Fruit fly (Drosophila melanogaster) whole organism, embryonic: ENCODE measurements around the gene CG11178.

Source experiments
- Bgb ChIP-seq: fragments of 200-800 bp; sonication (Bioruptor generic); IDR thresholded peaks from 2 replicates; pipeline ENCODE4 v1.3.6; 2022; ENCODE audit warnings: missing biosample characterization, missing genetic modification characterization; ENCODE audit not compliant: partially characterized antibody
- Blimp-1 ChIP-seq: fragments of 200-800 bp; sonication (Bioruptor generic); optimal IDR thresholded peaks from 3 replicates; lab custom pipeline; 2018; ENCODE audit warnings: missing biosample characterization, missing genetic modification characterization, mild to moderate bottlenecking, moderate library complexity, missing genetic modification reagents
- Bteb2 ChIP-seq: fragments of 200-800 bp; sonication (Bioruptor generic); optimal IDR thresholded peaks from 2 replicates; lab custom pipeline; 2016; ENCODE audit warnings: missing biosample characterization, missing genetic modification characterization
- CG10267 ChIP-seq: fragments of 200-800 bp; sonication (Bioruptor generic); optimal IDR thresholded peaks from 2 replicates; lab custom pipeline; 2018; ENCODE audit warnings: missing biosample characterization, mild to moderate bottlenecking, missing genetic modification characterization, moderate library complexity
- CG10274 ChIP-seq: fragments of 200-800 bp; sonication (Bioruptor generic); optimal IDR thresholded peaks from 3 replicates; lab custom pipeline; 2017; ENCODE audit warnings: missing biosample characterization, mild to moderate bottlenecking, missing genetic modification characterization
- CG10431 ChIP-seq: fragments of 200-800 bp; sonication (Bioruptor generic); optimal IDR thresholded peaks from 3 replicates; lab custom pipeline; 2018; ENCODE audit warnings: missing biosample characterization, mild to moderate bottlenecking, missing genetic modification characterization
- CG1603 ChIP-seq: fragments of 200-800 bp; sonication (Bioruptor generic); optimal IDR thresholded peaks from 2 replicates; lab custom pipeline; 2019; ENCODE audit warnings: missing biosample characterization, mild to moderate bottlenecking, missing genetic modification characterization, moderate library complexity
- CG1647 ChIP-seq: fragments of 200-800 bp; sonication (Bioruptor generic); optimal IDR thresholded peaks from 3 replicates; lab custom pipeline; 2016; ENCODE audit warnings: missing biosample characterization, missing genetic modification characterization
- CG18764 ChIP-seq: fragments of 200-800 bp; sonication (Bioruptor generic); optimal IDR thresholded peaks from 3 replicates; lab custom pipeline; 2016; ENCODE audit warnings: missing biosample characterization, missing genetic modification characterization
- CG30403 ChIP-seq: fragments of 200-800 bp; sonication (Bioruptor generic); optimal IDR thresholded peaks from 3 replicates; lab custom pipeline; 2016; ENCODE audit warnings: missing biosample characterization, missing genetic modification characterization
- CG30431 ChIP-seq: fragments of 200-800 bp; sonication (Bioruptor generic); optimal IDR thresholded peaks from 2 replicates; lab custom pipeline; 2017; ENCODE audit warnings: missing biosample characterization, missing genetic modification characterization
- CG4328 ChIP-seq: fragments of 200-800 bp; sonication (Bioruptor generic); optimal IDR thresholded peaks from 3 replicates; lab custom pipeline; 2017; ENCODE audit warnings: missing biosample characterization, missing genetic modification reagents, missing genetic modification characterization
- CG6272 ChIP-seq: fragments of 200-800 bp; sonication (Bioruptor generic); IDR thresholded peaks from 2 replicates; pipeline ENCODE4 v1.3.6; 2022; ENCODE audit warnings: missing biosample characterization, missing genetic modification characterization
- CG7928 ChIP-seq: fragments of 200-800 bp; sonication (Bioruptor generic); optimal IDR thresholded peaks from 2 replicates; lab custom pipeline; 2017; ENCODE audit warnings: missing biosample characterization, mild to moderate bottlenecking, missing genetic modification characterization
- CG8281 ChIP-seq: fragments of 200-800 bp; sonication (Bioruptor generic); optimal IDR thresholded peaks from 2 replicates; lab custom pipeline; 2018; ENCODE audit warnings: missing biosample characterization, mild to moderate bottlenecking, missing genetic modification characterization, moderate library complexity
- CG8359 ChIP-seq: fragments of 200-800 bp; sonication (Bioruptor generic); optimal IDR thresholded peaks from 2 replicates; lab custom pipeline; 2017; ENCODE audit warnings: missing biosample characterization, mild to moderate bottlenecking, missing genetic modification characterization, borderline replicate concordance
- CG8478 ChIP-seq: fragments of >200 bp; optimal IDR thresholded peaks from 2 replicates; lab custom pipeline; 2018
- CG8924 ChIP-seq: fragments of 200-800 bp; optimal IDR thresholded peaks from 3 replicates; lab custom pipeline; 2019; ENCODE audit warnings: missing biosample characterization, mild to moderate bottlenecking, missing genetic modification characterization, moderate library complexity
- CG9817 ChIP-seq: fragments of 200-800 bp; sonication (Bioruptor generic); optimal IDR thresholded peaks from 2 replicates; lab custom pipeline; 2018; ENCODE audit warnings: missing biosample characterization, mild to moderate bottlenecking, missing genetic modification characterization, moderate library complexity
- Dad ChIP-seq: fragments of 200-800 bp; sonication (Bioruptor generic); optimal IDR thresholded peaks from 3 replicates; lab custom pipeline; 2016; ENCODE audit warnings: missing biosample characterization, missing genetic modification characterization
- E2f1 ChIP-seq: fragments of 200-800 bp; sonication (Bioruptor generic); IDR thresholded peaks from 2 replicates; pipeline ENCODE4 v1.3.6; 2022; ENCODE audit warnings: missing biosample characterization, missing genetic modification characterization
- E2f2 ChIP-seq: fragments of 200-800 bp; sonication (Bioruptor generic); IDR thresholded peaks from 2 replicates; pipeline ENCODE4 v1.3.6; 2022; ENCODE audit warnings: missing biosample characterization, missing genetic modification characterization
- H2.0 ChIP-seq: fragments of 200-800 bp; sonication (Bioruptor generic); IDR thresholded peaks from 2 replicates; pipeline ENCODE4 v1.3.6; 2022; ENCODE audit warnings: missing biosample characterization, missing genetic modification characterization
- Hr51 ChIP-seq, 2 experiments: fragments of 200-800 bp; sonication (Bioruptor generic); optimal IDR thresholded peaks; 2 replicates in 1 of 2; 3 replicates in 1 of 2; lab custom pipeline; 2016 to 2018; ENCODE audit warnings: missing biosample characterization in 2 of 2, missing genetic modification characterization in 2 of 2, mild to moderate bottlenecking in 1 of 2, moderate library complexity in 1 of 2
- Myb ChIP-seq: fragments of 200-800 bp; sonication (Bioruptor generic); optimal IDR thresholded peaks from 2 replicates; lab custom pipeline; 2016; ENCODE audit warnings: missing biosample characterization, missing genetic modification characterization
- NK7.1 ChIP-seq: fragments of 200-800 bp; sonication (Bioruptor generic); optimal IDR thresholded peaks from 3 replicates; lab custom pipeline; 2016; ENCODE audit warnings: missing biosample characterization, missing genetic modification characterization
- Poxn ChIP-seq: fragments of 200-800 bp; sonication (Bioruptor generic); IDR thresholded peaks from 2 replicates; pipeline ENCODE4 v1.3.6; 2022; ENCODE audit warnings: missing biosample characterization, missing genetic modification characterization
- Sox102F ChIP-seq: fragments of 200-800 bp; sonication (Bioruptor generic); optimal IDR thresholded peaks from 2 replicates; lab custom pipeline; 2018; ENCODE audit warnings: missing biosample characterization, mild to moderate bottlenecking, missing genetic modification characterization, moderate library complexity
- Xbp1 ChIP-seq: fragments of 200-800 bp; sonication (Bioruptor generic); optimal IDR thresholded peaks from 3 replicates; lab custom pipeline; 2016; ENCODE audit warnings: missing biosample characterization, mild to moderate bottlenecking, missing genetic modification characterization
- Xrp1 ChIP-seq: fragments of 200-800 bp; sonication (Bioruptor generic); IDR thresholded peaks from 2 replicates; pipeline ENCODE4 v1.3.6; 2022; ENCODE audit warnings: missing biosample characterization, missing genetic modification characterization
- YL-1 ChIP-seq: fragments of 200-800 bp; sonication (Bioruptor generic); optimal IDR thresholded peaks from 3 replicates; lab custom pipeline; 2017; ENCODE audit warnings: missing biosample characterization, mild to moderate bottlenecking, missing genetic modification characterization
- ab ChIP-seq: fragments of 200-800 bp; sonication (Bioruptor generic); optimal IDR thresholded peaks from 2 replicates; lab custom pipeline; 2016; ENCODE audit warnings: missing biosample characterization, missing genetic modification characterization
- cad ChIP-seq: fragments of >200 bp; optimal IDR thresholded peaks from 2 replicates; lab custom pipeline; 2017; ENCODE audit warnings: missing biosample characterization, missing genetic modification characterization
- dysf ChIP-seq: fragments of 200-800 bp; sonication (Bioruptor generic); IDR thresholded peaks from 3 replicates; pipeline ENCODE4 v1.3.6; 2022; ENCODE audit warnings: missing biosample characterization, missing genetic modification characterization
- emc ChIP-seq: fragments of 200-800 bp; sonication (Bioruptor generic); optimal IDR thresholded peaks from 2 replicates; lab custom pipeline; 2016; ENCODE audit warnings: missing biosample characterization, missing genetic modification characterization
- en ChIP-seq: fragments of 200-800 bp; sonication (Bioruptor generic); optimal IDR thresholded peaks from 2 replicates; lab custom pipeline; 2016; ENCODE audit warnings: missing biosample characterization, missing genetic modification characterization
- hb ChIP-seq: fragments of 200-800 bp; sonication (Bioruptor generic); IDR thresholded peaks from 3 replicates; pipeline ENCODE4 v1.3.6; 2022; ENCODE audit warnings: missing biosample characterization, missing genetic modification characterization; ENCODE audit not compliant: partially characterized antibody
- hkb ChIP-seq, 2 experiments: fragments of 200-800 bp in 1 of 2; fragments of >200 bp in 1 of 2; sonication (Bioruptor generic) in 1 of 2; IDR thresholded peaks in 1 of 2; optimal IDR thresholded peaks in 1 of 2; 2 replicates each; pipeline versions ENCODE4 v1.3.6 to Lab custom; 2017 to 2022; ENCODE audit warnings: missing biosample characterization in 1 of 2, missing genetic modification characterization in 1 of 2
- klu ChIP-seq: fragments of 200-800 bp; sonication (Bioruptor generic); IDR thresholded peaks from 2 replicates; pipeline ENCODE4 v1.3.6; 2022; ENCODE audit warnings: missing biosample characterization, missing genetic modification characterization
- lola ChIP-seq, 3 experiments: fragments of >200 bp in 2 of 3; fragments of 200-800 bp in 1 of 3; sonication (Bioruptor generic) in 1 of 3; optimal IDR thresholded peaks; 2 replicates each; lab custom pipeline; 2017 to 2019; ENCODE audit warnings: missing biosample characterization in 3 of 3, missing genetic modification characterization in 3 of 3, mild to moderate bottlenecking in 1 of 3, moderate library complexity in 1 of 3
- maf-S ChIP-seq: fragments of 200-800 bp; sonication (Bioruptor generic); optimal IDR thresholded peaks from 2 replicates; lab custom pipeline; 2016; ENCODE audit warnings: missing biosample characterization, missing genetic modification characterization
- nmo ChIP-seq: fragments of 200-800 bp; sonication (Bioruptor generic); optimal IDR thresholded peaks from 2 replicates; lab custom pipeline; 2018; ENCODE audit warnings: missing biosample characterization, mild to moderate bottlenecking, missing genetic modification characterization, moderate library complexity
- pnt ChIP-seq: fragments of 200-800 bp; sonication (Bioruptor generic); optimal IDR thresholded peaks from 3 replicates; lab custom pipeline; 2016; ENCODE audit warnings: missing biosample characterization, missing genetic modification characterization
- run ChIP-seq: fragments of 200-800 bp; sonication (Bioruptor generic); optimal IDR thresholded peaks from 3 replicates; lab custom pipeline; 2018; ENCODE audit warnings: missing biosample characterization, mild to moderate bottlenecking, missing genetic modification characterization
- sim ChIP-seq: fragments of 200-800 bp; sonication (Bioruptor generic); IDR thresholded peaks from 2 replicates; pipeline ENCODE4 v1.3.6; 2022; ENCODE audit warnings: missing biosample characterization, missing genetic modification characterization
- sug ChIP-seq: fragments of 200-800 bp; optimal IDR thresholded peaks from 2 replicates; lab custom pipeline; 2019; ENCODE audit warnings: missing biosample characterization, mild to moderate bottlenecking, missing genetic modification characterization, moderate library complexity
- trem ChIP-seq: fragments of 200-800 bp; optimal IDR thresholded peaks from 3 replicates; lab custom pipeline; 2019; ENCODE audit warnings: missing biosample characterization, mild to moderate bottlenecking, missing genetic modification characterization, moderate library complexity
- unpg ChIP-seq: fragments of 200-800 bp; sonication (Bioruptor generic); optimal IDR thresholded peaks from 3 replicates; lab custom pipeline; 2018; ENCODE audit warnings: missing biosample characterization, mild to moderate bottlenecking, missing genetic modification characterization, moderate library complexity
- vvl ChIP-seq: fragments of 200-800 bp; sonication (Bioruptor generic); IDR thresholded peaks from 2 replicates; pipeline ENCODE4 v1.3.6; 2022; ENCODE audit warnings: missing biosample characterization, missing genetic modification characterization
- wdn ChIP-seq: fragments of 200-800 bp; sonication (Bioruptor generic); IDR thresholded peaks from 2 replicates; pipeline ENCODE4 v1.3.6; 2022; ENCODE audit warnings: missing biosample characterization, missing genetic modification characterization
- zen ChIP-seq: fragments of 200-800 bp; sonication (Bioruptor generic); optimal IDR thresholded peaks from 3 replicates; lab custom pipeline; 2018; ENCODE audit warnings: missing biosample characterization, mild to moderate bottlenecking, missing genetic modification characterization, moderate library complexity

Gene CG11178

DNA sequence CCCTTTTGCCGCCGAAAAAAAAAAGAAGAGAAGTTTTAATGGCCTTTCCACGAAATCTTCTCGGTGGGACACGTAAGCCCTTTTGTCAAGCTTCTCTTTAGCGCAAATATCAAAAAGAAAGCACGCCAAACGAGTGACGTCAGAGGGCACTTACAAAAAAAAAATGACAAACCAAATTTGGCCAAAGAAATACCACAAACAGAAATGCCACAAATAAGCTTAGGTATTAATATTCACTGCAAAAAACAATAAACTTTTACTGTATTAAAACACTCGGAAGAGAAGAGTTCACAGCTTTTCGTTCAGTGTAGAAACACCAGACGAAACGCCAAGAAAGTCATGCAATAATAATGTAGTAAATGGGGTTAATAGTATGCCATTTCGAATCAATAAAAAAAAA, 37.4 kb upstream of the CG11178 start (continued):
- TF ChIP-seq sim (GFP tag; lab: Robert Waterston, UW) (no peak), hb (GFP tag; lab: Robert Waterston, UW) (no peak), Blimp-1 (GFP tag; lab: Kevin White, UChicago) (peak; percentile 34), CG8478 (lab: Kevin White, UChicago) (no peak), trem (no peak), Dad (no peak), H2.0 (GFP tag; lab: Robert Waterston, UW) (no peak), CG9817 (tag; lab: Kevin White, UChicago) (peak; percentile 1), CG8359 (no peak), wdn (GFP tag; lab: Robert Waterston, UW) (no peak), Bgb (GFP tag; lab: Robert Waterston, UW) (no peak), CG1647 (GFP tag; lab: Kevin White, UChicago) (no peak), zen (no peak), vvl (GFP tag; lab: Robert Waterston, UW) (peak; percentile 44), nmo (GFP tag; lab: Kevin White, UChicago) (peak; percentile 4), E2f1 (GFP tag; lab: Robert Waterston, UW) (no peak), E2f2 (GFP tag; lab: Robert Waterston, UW) (no peak), run (tag; lab: Kevin White, UChicago) (no peak), CG18764 (GFP tag; lab: Kevin White, UChicago) (no peak), Bteb2 (GFP tag; lab: Kevin White, UChicago) (no peak), CG6272 (GFP tag; lab: Robert Waterston, UW) (no peak), CG10274 (GFP tag; lab: Kevin White, UChicago) (no peak), CG10267 (no peak), Myb (GFP tag; lab: Kevin White, UChicago) (no peak), Xbp1 (peak; percentile 0), Xrp1 (GFP tag; lab: Robert Waterston, UW) (peak; percentile 46; the same call in 1 of the 2 replicates), CG4328 (no peak), Hr51 (GFP tag; optimal IDR thresholded peaks at IDR 0.05; lab: Kevin White, UChicago) (peak in 1 of 2 experiments; percentile 38), Sox102F (GFP tag; lab: Kevin White, UChicago) (peak; percentile 37), unpg (peak; percentile 25), sug (tag; lab: Kevin White, UChicago) (no peak), maf-S (GFP tag; lab: Kevin White, UChicago) (no peak), klu (no peak), CG7928 (GFP tag; lab: Kevin White, UChicago) (no peak), dysf (GFP tag; lab: Robert Waterston, UW) (peak; percentile 57; the same call in 2 of the 3 replicates), emc (no peak), ab (GFP tag; lab: Kevin White, UChicago) (no peak), hkb (optimal IDR thresholded peaks at IDR 0.05; lab: Kevin White, UChicago) (no peak), hkb (GFP tag; IDR thresholded peaks at IDR 0.05; lab: Robert Waterston, UW) (no peak), YL-1 (GFP tag; lab: Kevin White, UChicago) (no peak), CG30403 (peak; percentile 25), CG1603 (tag; lab: Kevin White, UChicago) (no peak), cad (no peak), CG10431 (no peak), Poxn (GFP tag; lab: Robert Waterston, UW) (no peak), pnt (GFP tag; lab: Kevin White, UChicago) (no peak), NK7.1 (GFP tag; lab: Kevin White, UChicago) (no peak), CG8281 (tag; lab: Kevin White, UChicago) (no peak), CG8924 (tag; lab: Kevin White, UChicago) (no peak), CG30431 (GFP tag; lab: Kevin White, UChicago) (no peak), en (no peak), lola (GFP tag; optimal IDR thresholded peaks at IDR 0.05; lab: Kevin White, UChicago) (no peak)
